Worm (Caenorhabditis elegans) whole organism, L4/young adult: ENCODE results near the gene acr-14.
A peak's percentile ranks its signal among the peaks of the same experiment; 100 is the strongest.

Source experiments
- W03F9.2 ChIP-seq: fragments of 150-350 bp; optimal IDR thresholded peaks from 2 replicates; lab custom pipeline; 2014; ENCODE audit warnings: missing biosample characterization, missing genetic modification characterization
- dao-5 ChIP-seq: sonication (generic microtip); optimal IDR thresholded peaks from 2 replicates; lab custom pipeline; 2016; ENCODE audit warnings: missing genotype, missing genetic modification characterization, moderate library complexity, missing compliant biosample characterization
- him-1 ChIP-seq: sonication (generic microtip); optimal IDR thresholded peaks from 2 replicates; lab custom pipeline; 2016; ENCODE audit warnings: missing genotype, missing genetic modification reagents, missing genetic modification characterization, missing compliant biosample characterization

acr-14 gene

ce11 chrII:8137379-8137778 is 39.6 kb downstream of the acr-14 start:
- no peak for TF ChIP-seq W03F9.2 (tag; lab: Kevin White, UChicago)
- TF ChIP-seq him-1 (tag; lab: Kevin White, UChicago), result no peak
- TF ChIP-seq dao-5 (tag; lab: Kevin White, UChicago), result no peak

ce11 chrII:8136818-8137217 is 40.2 kb downstream of the acr-14 start, which contains the start of gene ctns-1:
ctns-1 (minus strand) TSS chrII:8136918.
- TF ChIP-seq W03F9.2 (tag; lab: Kevin White, UChicago), result no peak
- no peak for TF ChIP-seq dao-5 (tag; lab: Kevin White, UChicago)
- TF ChIP-seq him-1 (tag; lab: Kevin White, UChicago), result no peak

- TF ChIP-seq dao-5 (tag; lab: Kevin White, UChicago) (no peak), W03F9.2 (tag; lab: Kevin White, UChicago) (no peak), him-1 (tag; lab: Kevin White, UChicago) (no peak)
Observed at ce11 chrII:8135953-8136352, 41.0 kb downstream of the acr-14 start.

- TF ChIP-seq dao-5 (tag; lab: Kevin White, UChicago) (no peak), W03F9.2 (tag; lab: Kevin White, UChicago) (no peak), him-1 (tag; lab: Kevin White, UChicago) (peak; percentile 67)
Observed at ce11 chrII:8131413-8131966, 45.5 kb downstream of the acr-14 start.

- TF ChIP-seq him-1 (tag; lab: Kevin White, UChicago), result no peak
- no peak for TF ChIP-seq dao-5 (tag; lab: Kevin White, UChicago)
Observed at ce11 chrII:8130792-8131191, 46.2 kb downstream of the acr-14 start.

ce11 chrII:8129495-8130010 is 47.4 kb downstream of the acr-14 start, which contains the start of gene ulp-4:
ulp-4 (plus strand) TSS chrII:8129960.
- TF ChIP-seq him-1 (tag; lab: Kevin White, UChicago) (no peak), W03F9.2 (tag; lab: Kevin White, UChicago) (no peak), dao-5 (tag; lab: Kevin White, UChicago) (no peak)

ce11 chrII:8129040-8129387 is 48.0 kb downstream of the acr-14 start:
- TF ChIP-seq W03F9.2 (tag; lab: Kevin White, UChicago) (no peak), him-1 (tag; lab: Kevin White, UChicago) (no peak), dao-5 (tag; lab: Kevin White, UChicago) (no peak)

ce11 chrII:8128273-8129039 is 48.5 kb downstream of the acr-14 start:
- TF ChIP-seq him-1 (tag; lab: Kevin White, UChicago) (peak; percentile 36), W03F9.2 (tag; lab: Kevin White, UChicago) (no peak), dao-5 (tag; lab: Kevin White, UChicago) (peak; percentile 9)

ce11 chrII:8127794-8128193 is 49.2 kb downstream of the acr-14 start:
- no peak for TF ChIP-seq dao-5 (tag; lab: Kevin White, UChicago)
- no peak for TF ChIP-seq him-1 (tag; lab: Kevin White, UChicago)
- no peak for TF ChIP-seq W03F9.2 (tag; lab: Kevin White, UChicago)

- no peak for TF ChIP-seq dao-5 (tag; lab: Kevin White, UChicago)
- no peak for TF ChIP-seq W03F9.2 (tag; lab: Kevin White, UChicago)
- no peak for TF ChIP-seq him-1 (tag; lab: Kevin White, UChicago)
Observed at ce11 chrII:8127290-8127689, 49.7 kb downstream of the acr-14 start.

- no peak for TF ChIP-seq him-1 (tag; lab: Kevin White, UChicago)
- TF ChIP-seq W03F9.2 (tag; lab: Kevin White, UChicago), result no peak
- TF ChIP-seq dao-5 (tag; lab: Kevin White, UChicago), result no peak
Observed at ce11 chrII:8126617-8127016, 50.4 kb downstream of the acr-14 start.

- TF ChIP-seq him-1 (tag; lab: Kevin White, UChicago) (no peak), dao-5 (tag; lab: Kevin White, UChicago) (no peak), W03F9.2 (tag; lab: Kevin White, UChicago) (peak; percentile 49)
Observed at ce11 chrII:8126132-8126531, 50.9 kb downstream of the acr-14 start.

- TF ChIP-seq W03F9.2 (tag; lab: Kevin White, UChicago) (no peak), him-1 (tag; lab: Kevin White, UChicago) (no peak)
Observed at ce11 chrII:8125439-8125838, 51.6 kb downstream of the acr-14 start.
